Worm (Caenorhabditis elegans) whole organism, L4 larva: ENCODE data around the gene srbc-78.

ENCODE experiments used
- F44E2.7 ChIP-seq: fragments of 200-800 bp; sonication (Bioruptor generic); IDR thresholded peaks from 2 replicates; pipeline ENCODE4 v2.1.2; 2022; ENCODE audit warnings: missing genetic modification characterization, missing compliant biosample characterization
- F49E8.2 ChIP-seq: sonication (generic microtip); optimal IDR thresholded peaks from 2 replicates; lab custom pipeline; 2016; ENCODE audit warnings: missing compliant biosample characterization, mild to moderate bottlenecking, missing genetic modification characterization, borderline replicate concordance
- T20F7.1 ChIP-seq: fragments of 200-800 bp; sonication (Bioruptor generic); optimal IDR thresholded peaks from 2 replicates; lab custom pipeline; 2018; ENCODE audit warnings: mild to moderate bottlenecking, missing genetic modification characterization, missing compliant biosample characterization
- T26A8.4 ChIP-seq: fragments of 200-800 bp; sonication (Bioruptor generic); IDR thresholded peaks from 2 replicates; pipeline ENCODE4 v1.3.6; 2022; ENCODE audit warnings: missing genetic modification characterization, missing compliant biosample characterization
- Y105C5A.15 ChIP-seq: fragments of 200-800 bp; sonication (Bioruptor generic); IDR thresholded peaks from 2 replicates; pipeline ENCODE4 v1.3.6; 2022; ENCODE audit warnings: missing genetic modification characterization, missing compliant biosample characterization
- Y5F2A.4 ChIP-seq: fragments of 200-800 bp; sonication (Bioruptor generic); optimal IDR thresholded peaks from 2 replicates; lab custom pipeline; 2018; ENCODE audit warnings: mild to moderate bottlenecking, missing genetic modification characterization, missing compliant biosample characterization
- Y75B8A.6 ChIP-seq: fragments of 200-800 bp; sonication (Bioruptor generic); IDR thresholded peaks from 2 replicates; pipeline ENCODE4 v1.3.6; 2022; ENCODE audit warnings: missing genetic modification reagents, missing genetic modification characterization, missing compliant biosample characterization
- ZK337.2 ChIP-seq: fragments of 200-800 bp; sonication (Bioruptor generic); IDR thresholded peaks from 2 replicates; pipeline ENCODE4 v1.3.6; 2022; ENCODE audit warnings: missing genetic modification reagents, missing genetic modification characterization, missing compliant biosample characterization
- aha-1 ChIP-seq: fragments of 150-350 bp; peaks from one replicate; lab custom pipeline; 2014; ENCODE audit warnings: missing biosample characterization, missing genetic modification characterization
- ceh-20 ChIP-seq: fragments of 200-800 bp; sonication (Bioruptor generic); IDR thresholded peaks from 2 replicates; pipeline ENCODE4 v1.3.6; 2022; ENCODE audit warnings: missing genetic modification reagents, missing genetic modification characterization, missing compliant biosample characterization
- ctbp-1 ChIP-seq: fragments of 200-800 bp; sonication (Bioruptor generic); IDR thresholded peaks from 2 replicates; pipeline ENCODE4 v1.3.6; 2022; ENCODE audit warnings: missing genetic modification reagents, missing genetic modification characterization, missing compliant biosample characterization
- daf-19 ChIP-seq: fragments of 200-800 bp; sonication (Bioruptor generic); conservative IDR thresholded peaks from 2 replicates; pipeline ENCODE4 v1.3.6; 2022; ENCODE audit warnings: missing genetic modification characterization, missing compliant biosample characterization
- dpl-1 ChIP-seq: fragments of 150-350 bp; optimal IDR thresholded peaks from 2 replicates; lab custom pipeline; 2014; ENCODE audit warnings: missing biosample characterization, missing genetic modification reagents, missing genetic modification characterization
- dve-1 ChIP-seq: sonication (generic microtip); optimal IDR thresholded peaks from 2 replicates; lab custom pipeline; 2017; ENCODE audit warnings: antibody characterized with exemption, mild to moderate bottlenecking, missing genetic modification characterization, missing compliant biosample characterization; ENCODE audit not compliant: insufficient read depth
- egl-43 ChIP-seq: fragments of 200-800 bp; sonication (Bioruptor generic); IDR thresholded peaks from 2 replicates; pipeline ENCODE4 v1.3.6; 2022; ENCODE audit warnings: missing genetic modification reagents, missing genetic modification characterization, missing compliant biosample characterization
- hif-1 ChIP-seq, 2 experiments: sonication (generic microtip); optimal IDR thresholded peaks; 2 replicates each; lab custom pipeline; 2016 to 2017; ENCODE audit warnings: missing compliant biosample characterization in 2 of 2, missing genetic modification characterization in 2 of 2, missing genetic modification reagents in 2 of 2, missing genotype in 2 of 2, mild to moderate bottlenecking in 1 of 2
- hlh-11 ChIP-seq: fragments of 200-800 bp; sonication (Bioruptor generic); optimal IDR thresholded peaks from 2 replicates; lab custom pipeline; 2018; ENCODE audit warnings: mild to moderate bottlenecking, missing genetic modification characterization, missing compliant biosample characterization
- hlh-30 ChIP-seq: sonication (generic microtip); optimal IDR thresholded peaks from 2 replicates; lab custom pipeline; 2017; ENCODE audit warnings: antibody characterized with exemption, mild to moderate bottlenecking, missing genetic modification characterization, missing compliant biosample characterization; ENCODE audit not compliant: insufficient read depth
- hmg-1.1 ChIP-seq: fragments of 200-800 bp; sonication (Bioruptor generic); IDR thresholded peaks from 2 replicates; pipeline ENCODE4 v1.3.6; 2022; ENCODE audit warnings: missing genetic modification reagents, missing genetic modification characterization, missing compliant biosample characterization
- lin-15B ChIP-seq: fragments of 150-350 bp; sonication (generic microtip); optimal IDR thresholded peaks from 3 replicates; lab custom pipeline; 2014; ENCODE audit warnings: missing biosample characterization, missing genetic modification characterization
- lin-38 ChIP-seq: fragments of 200-800 bp; sonication (Bioruptor generic); IDR thresholded peaks from 2 replicates; pipeline ENCODE4 v1.3.6; 2022; ENCODE audit warnings: missing genetic modification reagents, missing genetic modification characterization, missing compliant biosample characterization
- lsy-2 ChIP-seq, 2 experiments: fragments of 150-350 bp in 1 of 2; sonication (generic microtip) in 1 of 2; optimal IDR thresholded peaks; 2 replicates each; lab custom pipeline; 2014 to 2017; ENCODE audit warnings: missing biosample characterization in 2 of 2, missing genetic modification characterization in 2 of 2
- madf-5 ChIP-seq, 2 experiments: fragments of 200-800 bp; sonication (Bioruptor generic); IDR thresholded peaks; 2 replicates each; pipeline ENCODE4 v1.3.6; 2022; ENCODE audit warnings: missing compliant biosample characterization in 2 of 2, missing genetic modification characterization in 2 of 2
- mep-1 ChIP-seq: fragments of 150-350 bp; sonication (generic microtip); optimal IDR thresholded peaks from 3 replicates; lab custom pipeline; 2014; ENCODE audit warnings: missing biosample characterization, missing genetic modification characterization
- nhr-102 ChIP-seq: sonication (generic microtip); optimal IDR thresholded peaks from 2 replicates; lab custom pipeline; 2016; ENCODE audit warnings: mild to moderate bottlenecking, missing genetic modification characterization, moderate library complexity, missing compliant biosample characterization
- nhr-11 ChIP-seq: fragments of 150-350 bp; optimal IDR thresholded peaks from 2 replicates; lab custom pipeline; 2014; ENCODE audit warnings: missing biosample characterization, missing genetic modification characterization
- nhr-237 ChIP-seq: sonication (generic microtip); optimal IDR thresholded peaks from 2 replicates; lab custom pipeline; 2017; ENCODE audit warnings: missing biosample characterization, missing genetic modification characterization
- nhr-28 ChIP-seq: fragments of 150-350 bp; optimal IDR thresholded peaks from 2 replicates; lab custom pipeline; 2014; ENCODE audit warnings: missing biosample characterization, missing genetic modification characterization
- nhr-6 ChIP-seq: fragments of 150-350 bp; optimal IDR thresholded peaks from 2 replicates; lab custom pipeline; 2014; ENCODE audit warnings: missing biosample characterization, missing genetic modification characterization
- nhr-77 ChIP-seq: fragments of 150-350 bp; optimal IDR thresholded peaks from 2 replicates; lab custom pipeline; 2014; ENCODE audit warnings: missing biosample characterization, missing genetic modification characterization
- php-3 ChIP-seq: fragments of 200-800 bp; sonication (Bioruptor generic); IDR thresholded peaks from 2 replicates; pipeline ENCODE4 v1.3.6; 2022; ENCODE audit warnings: missing genetic modification reagents, missing genetic modification characterization, missing compliant biosample characterization
- rbr-2 ChIP-seq: sonication (generic microtip); optimal IDR thresholded peaks from 2 replicates; lab custom pipeline; 2016; ENCODE audit warnings: missing genotype, missing genetic modification characterization, missing compliant biosample characterization
- saeg-2 ChIP-seq: fragments of 200-800 bp; sonication (Bioruptor generic); IDR thresholded peaks from 2 replicates; pipeline ENCODE4 v1.3.6; 2022; ENCODE audit warnings: missing genetic modification reagents, missing genetic modification characterization, missing compliant biosample characterization
- skn-1 ChIP-seq: fragments of 150-350 bp; optimal IDR thresholded peaks from 2 replicates; lab custom pipeline; 2014; ENCODE audit warnings: missing biosample characterization, missing genetic modification characterization
- snpc-1.2 ChIP-seq: fragments of 200-800 bp; sonication (Bioruptor generic); IDR thresholded peaks from 2 replicates; pipeline ENCODE4 v1.3.6; 2022; ENCODE audit warnings: missing genetic modification reagents, missing genetic modification characterization, missing compliant biosample characterization
- tra-1 ChIP-seq: fragments of 200-800 bp; sonication (Bioruptor generic); IDR thresholded peaks from 2 replicates; pipeline ENCODE4 v1.3.6; 2022; ENCODE audit warnings: missing genetic modification reagents, missing genetic modification characterization, missing compliant biosample characterization
- unc-130 ChIP-seq: sonication (generic microtip); optimal IDR thresholded peaks from 2 replicates; lab custom pipeline; 2016; ENCODE audit warnings: missing genetic modification reagents, missing genetic modification characterization, missing compliant biosample characterization
- zag-1 ChIP-seq: fragments of 150-350 bp; optimal IDR thresholded peaks from 2 replicates; lab custom pipeline; 2014; ENCODE audit warnings: missing biosample characterization, missing genetic modification characterization
- zip-11 ChIP-seq: fragments of 200-800 bp; sonication (Bioruptor generic); IDR thresholded peaks from 2 replicates; pipeline ENCODE4 v1.3.6; 2022; ENCODE audit warnings: missing genetic modification characterization, missing compliant biosample characterization

Gene srbc-78

ce11 chrV:20492385-20492784 is 3.4 kb upstream of the srbc-78 start, which contains the start of gene srbc-79:
Gene srbc-79 (minus strand): TSS chrV:20492485.
- TF ChIP-seq zag-1 (tag; lab: Kevin White, UChicago), result no peak
- no peak for TF ChIP-seq nhr-77 (tag; lab: Kevin White, UChicago)
- TF ChIP-seq php-3 (GFP tag; lab: Robert Waterston, UW), result no peak
- TF ChIP-seq ctbp-1 (GFP tag; lab: Robert Waterston, UW), result no peak
- TF ChIP-seq aha-1 (tag; lab: Kevin White, UChicago), result peak; percentile 16
- no peak for TF ChIP-seq F49E8.2 (tag; lab: Kevin White, UChicago)
- no peak for TF ChIP-seq T26A8.4
- no peak for TF ChIP-seq mep-1 (tag; lab: Kevin White, UChicago)
- TF ChIP-seq tra-1 (GFP tag; lab: Robert Waterston, UW), result no peak
- TF ChIP-seq, all 104 proteins: peak for 1

ce11 chrV:20486549-20486948 is 2.5 kb downstream of the srbc-78 start:
- peak in 1 of 2 experiments; percentile 12 for TF ChIP-seq lsy-2 (tag; optimal IDR thresholded peaks at IDR 0.05; lab: Kevin White, UChicago)
- peak; percentile 2 for TF ChIP-seq hlh-30
- no peak for TF ChIP-seq hmg-1.1 (GFP tag; lab: Robert Waterston, UW)
- TF ChIP-seq lin-15B (tag; lab: Kevin White, UChicago), result no peak

ce11 chrV:20485285-20485684 is 3.7 kb downstream of the srbc-78 start, which contains the start of gene dhcr-7:
Gene dhcr-7 (minus strand): TSS chrV:20485385.
- TF ChIP-seq nhr-102 (tag; lab: Kevin White, UChicago) (no peak), hif-1 (tag; optimal IDR thresholded peaks at IDR 0.05; lab: Kevin White, UChicago) (no peak), hlh-11 (tag; lab: Kevin White, UChicago) (no peak), madf-5 (GFP tag; IDR thresholded peaks at IDR 0.05; lab: Robert Waterston, UW) (no peak), saeg-2 (GFP tag; lab: Robert Waterston, UW) (no peak), Y5F2A.4 (GFP tag; lab: Kevin White, UChicago) (no peak), dpl-1 (no peak), T20F7.1 (GFP tag; lab: Kevin White, UChicago) (no peak), ZK337.2 (no peak), zag-1 (tag; lab: Kevin White, UChicago) (no peak), nhr-237 (tag; lab: Kevin White, UChicago) (no peak)

- 0 out of 2 replicates have a peak, but pooled peaks have one; percentile 6 for TF ChIP-seq tra-1 (GFP tag; lab: Robert Waterston, UW)
- no peak for TF ChIP-seq php-3 (GFP tag; lab: Robert Waterston, UW)
- peak; percentile 67 for TF ChIP-seq snpc-1.2 (GFP tag; lab: Robert Waterston, UW)
- TF ChIP-seq Y105C5A.15, result 0 out of 2 replicates have a peak, but pooled peaks have one; percentile 49
- no peak for TF ChIP-seq daf-19
- 0 out of 2 replicates have a peak, but pooled peaks have one; percentile 74 for TF ChIP-seq F44E2.7 (GFP tag; lab: Robert Waterston, UW)
- 0 out of 2 replicates have a peak, but pooled peaks have one; percentile 21 for TF ChIP-seq lin-38 (GFP tag; lab: Robert Waterston, UW)
- TF ChIP-seq egl-43 (GFP tag; lab: Robert Waterston, UW), result 0 out of 2 replicates have a peak, but pooled peaks have one; percentile 17
These were observed 8.2 kb downstream of the srbc-78 start for ce11 chrV:20480790-20481189.

- peak; percentile 82; the same call in 1 of the 2 replicates for TF ChIP-seq F44E2.7 (GFP tag; lab: Robert Waterston, UW)
These were observed 8.8 kb downstream of the srbc-78 start for ce11 chrV:20480227-20480626.

ce11 chrV:20479013-20479739 is 9.8 kb downstream of the srbc-78 start, which contains the start of the genes calf-1 and rpl-2:
Gene calf-1 (minus strand): TSS chrV:20479089.
Gene rpl-2 (plus strand): TSS chrV:20479689.
- TF ChIP-seq lsy-2 (tag; optimal IDR thresholded peaks at IDR 0.05; lab: Kevin White, UChicago) (peak; percentile 0 to 73), zip-11 (GFP tag; lab: Robert Waterston, UW) (no peak), dpl-1 (peak; percentile 55), rbr-2 (tag; lab: Kevin White, UChicago) (peak; percentile 22), hlh-11 (tag; lab: Kevin White, UChicago) (peak; percentile 55), daf-19 (no peak), nhr-28 (tag; lab: Kevin White, UChicago) (peak; percentile 21), unc-130 (GFP tag; lab: Kevin White, UChicago) (peak; percentile 23), nhr-237 (tag; lab: Kevin White, UChicago) (no peak), dve-1 (tag; lab: Kevin White, UChicago) (peak; percentile 55), nhr-6 (tag; lab: Kevin White, UChicago) (peak; percentile 26), lin-15B (tag; lab: Kevin White, UChicago) (no peak), Y75B8A.6 (no peak), nhr-11 (tag; lab: Kevin White, UChicago) (peak; percentile 23), ceh-20 (GFP tag; lab: Robert Waterston, UW) (no peak), skn-1 (tag; lab: Kevin White, UChicago) (no peak)
